Fruit fly (Drosophila melanogaster) whole organism, embryonic: Measurements from ENCODE around the gene CG17819.

Experiments
- Atf6 ChIP-seq: fragments of 200-800 bp; sonication (Bioruptor generic); IDR thresholded peaks from 2 replicates; pipeline ENCODE4 v1.3.6; 2022; ENCODE audit warnings: missing biosample characterization, missing genetic modification characterization
- B-H2 ChIP-seq: fragments of 200-800 bp; sonication (Bioruptor generic); optimal IDR thresholded peaks from 2 replicates; lab custom pipeline; 2018; ENCODE audit warnings: missing biosample characterization, mild to moderate bottlenecking, missing genetic modification characterization
- CG10147 ChIP-seq: fragments of 200-800 bp; sonication (Bioruptor generic); optimal IDR thresholded peaks from 2 replicates; lab custom pipeline; 2019; ENCODE audit warnings: missing biosample characterization, mild to moderate bottlenecking, missing genetic modification characterization, moderate library complexity
- CG10431 ChIP-seq: fragments of 200-800 bp; sonication (Bioruptor generic); optimal IDR thresholded peaks from 3 replicates; lab custom pipeline; 2018; ENCODE audit warnings: missing biosample characterization, mild to moderate bottlenecking, missing genetic modification characterization
- CG11456 ChIP-seq: fragments of 200-800 bp; sonication (Bioruptor generic); IDR thresholded peaks from 3 replicates; pipeline ENCODE4 v1.3.6; 2022; ENCODE audit warnings: missing biosample characterization, missing genetic modification characterization
- CG12219 ChIP-seq: fragments of 200-800 bp; sonication (Bioruptor generic); optimal IDR thresholded peaks from 3 replicates; lab custom pipeline; 2018; ENCODE audit warnings: missing biosample characterization, mild to moderate bottlenecking, missing genetic modification characterization
- CG12744 ChIP-seq: fragments of 200-800 bp; sonication (Bioruptor generic); optimal IDR thresholded peaks from 2 replicates; lab custom pipeline; 2016; ENCODE audit warnings: missing biosample characterization, missing genetic modification characterization
- CG13296 ChIP-seq: fragments of 200-800 bp; sonication (Bioruptor generic); optimal IDR thresholded peaks from 3 replicates; lab custom pipeline; 2018; ENCODE audit warnings: missing biosample characterization, mild to moderate bottlenecking, missing genetic modification characterization
- CG13894 ChIP-seq: fragments of 200-800 bp; sonication (Bioruptor generic); optimal IDR thresholded peaks from 3 replicates; lab custom pipeline; 2018; ENCODE audit warnings: missing biosample characterization, mild to moderate bottlenecking, missing genetic modification characterization, moderate library complexity
- CG14014 ChIP-seq: fragments of 200-800 bp; sonication (Bioruptor generic); IDR thresholded peaks from 2 replicates; pipeline ENCODE4 v1.3.6; 2022; ENCODE audit warnings: missing biosample characterization, missing genetic modification characterization
- CG14050 ChIP-seq: fragments of 200-800 bp; sonication (Bioruptor generic); IDR thresholded peaks from 3 replicates; pipeline ENCODE4 v1.3.6; 2022; ENCODE audit warnings: missing biosample characterization, missing genetic modification characterization
- CG15011 ChIP-seq: fragments of 200-800 bp; sonication (Bioruptor generic); optimal IDR thresholded peaks from 3 replicates; lab custom pipeline; 2018; ENCODE audit warnings: missing biosample characterization, mild to moderate bottlenecking, missing genetic modification characterization
- CG16815 ChIP-seq: fragments of 200-800 bp; sonication (Bioruptor generic); optimal IDR thresholded peaks from 3 replicates; lab custom pipeline; 2017; ENCODE audit warnings: missing biosample characterization, mild to moderate bottlenecking, missing genetic modification characterization
- CG18011 ChIP-seq: fragments of 200-800 bp; sonication (Bioruptor generic); optimal IDR thresholded peaks from 2 replicates; lab custom pipeline; 2017; ENCODE audit warnings: missing biosample characterization, missing genetic modification characterization, mild to moderate bottlenecking, moderate library complexity, missing genotype
- CG31441 ChIP-seq: fragments of 200-800 bp; sonication (Bioruptor generic); IDR thresholded peaks from 2 replicates; pipeline ENCODE4 v1.3.6; 2022; ENCODE audit warnings: missing biosample characterization, missing genetic modification characterization
- CG3407 ChIP-seq: fragments of 200-800 bp; sonication (Bioruptor generic); optimal IDR thresholded peaks from 2 replicates; lab custom pipeline; 2018; ENCODE audit warnings: missing biosample characterization, mild to moderate bottlenecking, missing genetic modification characterization
- CG34224 ChIP-seq: fragments of 200-800 bp; sonication (Bioruptor generic); IDR thresholded peaks from 3 replicates; pipeline ENCODE4 v1.3.6; 2022; ENCODE audit warnings: missing biosample characterization, missing genetic modification characterization; ENCODE audit not compliant: partially characterized antibody
- CG4617 ChIP-seq: fragments of 200-800 bp; sonication (Bioruptor generic); optimal IDR thresholded peaks from 3 replicates; lab custom pipeline; 2016; ENCODE audit warnings: missing biosample characterization, missing genetic modification characterization, borderline replicate concordance
- CG4707 ChIP-seq: fragments of 200-800 bp; sonication (Bioruptor generic); optimal IDR thresholded peaks from 2 replicates; lab custom pipeline; 2018; ENCODE audit warnings: missing biosample characterization, mild to moderate bottlenecking, missing genetic modification characterization, moderate library complexity
- CG7357 ChIP-seq: fragments of 200-800 bp; sonication (Bioruptor generic); IDR thresholded peaks from 3 replicates; pipeline ENCODE4 v1.3.6; 2022; ENCODE audit warnings: missing biosample characterization, missing genetic modification characterization
- CG8089 ChIP-seq: fragments of 200-800 bp; sonication (Bioruptor generic); optimal IDR thresholded peaks from 3 replicates; lab custom pipeline; 2016; ENCODE audit warnings: missing biosample characterization, missing genetic modification characterization
- CG9932 ChIP-seq: fragments of 200-800 bp; sonication (Bioruptor generic); IDR thresholded peaks from 2 replicates; pipeline ENCODE4 v1.3.6; 2022; ENCODE audit warnings: missing biosample characterization, missing genetic modification characterization
- CrebB ChIP-seq: fragments of 200-800 bp; sonication (Bioruptor generic); optimal IDR thresholded peaks from 3 replicates; lab custom pipeline; 2018; ENCODE audit warnings: missing biosample characterization, mild to moderate bottlenecking, missing genetic modification characterization
- D ChIP-seq, 2 experiments: fragments of 200-800 bp in 1 of 2; fragments of >200 bp in 1 of 2; sonication (Bioruptor generic) in 1 of 2; optimal IDR thresholded peaks; 2 replicates in 1 of 2; 3 replicates in 1 of 2; lab custom pipeline; 2017; ENCODE audit warnings: mild to moderate bottlenecking in 1 of 2, missing biosample characterization in 1 of 2, missing genetic modification characterization in 1 of 2, missing genetic modification reagents in 1 of 2
- D19B ChIP-seq: fragments of 200-800 bp; sonication (Bioruptor generic); optimal IDR thresholded peaks from 2 replicates; lab custom pipeline; 2017; ENCODE audit warnings: missing biosample characterization, mild to moderate bottlenecking, missing genetic modification characterization
- Dbx ChIP-seq: fragments of 200-800 bp; sonication (Bioruptor generic); IDR thresholded peaks from 3 replicates; pipeline ENCODE4 v1.3.6; 2022; ENCODE audit warnings: missing biosample characterization, missing genetic modification characterization
- Hr39 ChIP-seq: fragments of >200 bp; optimal IDR thresholded peaks from 2 replicates; lab custom pipeline; 2017
- Max ChIP-seq: fragments of 200-800 bp; sonication (Bioruptor generic); optimal IDR thresholded peaks from 2 replicates; lab custom pipeline; 2016; ENCODE audit warnings: missing biosample characterization, mild to moderate bottlenecking, missing genetic modification characterization
- NC2β ChIP-seq: fragments of 200-800 bp; sonication (Bioruptor generic); optimal IDR thresholded peaks from 2 replicates; lab custom pipeline; 2016; ENCODE audit warnings: missing biosample characterization, missing genetic modification characterization
- Oaz ChIP-seq: fragments of 200-800 bp; sonication (Bioruptor generic); IDR thresholded peaks from 2 replicates; pipeline ENCODE4 v1.3.6; 2022; ENCODE audit warnings: missing biosample characterization, missing genetic modification characterization
- Oli ChIP-seq: fragments of 200-800 bp; sonication (Bioruptor generic); optimal IDR thresholded peaks from 2 replicates; lab custom pipeline; 2018; ENCODE audit warnings: missing biosample characterization, mild to moderate bottlenecking, missing genetic modification characterization, moderate library complexity
- Opbp ChIP-seq: fragments of 200-800 bp; sonication (Bioruptor generic); IDR thresholded peaks from 3 replicates; pipeline ENCODE4 v1.3.6; 2022; ENCODE audit warnings: missing biosample characterization, missing genetic modification characterization; ENCODE audit not compliant: partially characterized antibody
- ac ChIP-seq: fragments of 200-800 bp; sonication (Bioruptor generic); optimal IDR thresholded peaks from 3 replicates; lab custom pipeline; 2017; ENCODE audit warnings: missing biosample characterization, mild to moderate bottlenecking, missing genetic modification characterization
- bab2 ChIP-seq: fragments of 200-800 bp; sonication (Bioruptor generic); optimal IDR thresholded peaks from 2 replicates; lab custom pipeline; 2016; ENCODE audit warnings: missing biosample characterization, missing genetic modification characterization
- bowl ChIP-seq: fragments of 200-800 bp; sonication (Bioruptor generic); IDR thresholded peaks from 2 replicates; pipeline ENCODE4 v1.3.6; 2022; ENCODE audit warnings: missing biosample characterization, missing genetic modification characterization
- caup ChIP-seq: fragments of 200-800 bp; sonication (Bioruptor generic); optimal IDR thresholded peaks from 3 replicates; lab custom pipeline; 2017; ENCODE audit warnings: missing biosample characterization, mild to moderate bottlenecking, missing genetic modification characterization, moderate library complexity; ENCODE audit not compliant: severe bottlenecking
- corto ChIP-seq: fragments of 200-800 bp; sonication (Bioruptor generic); optimal IDR thresholded peaks from 2 replicates; lab custom pipeline; 2016; ENCODE audit warnings: missing biosample characterization, mild to moderate bottlenecking, missing genetic modification characterization, moderate library complexity
- dmrt99B ChIP-seq: fragments of 200-800 bp; sonication (Bioruptor generic); optimal IDR thresholded peaks from 2 replicates; lab custom pipeline; 2018; ENCODE audit warnings: missing biosample characterization, mild to moderate bottlenecking, missing genetic modification characterization, moderate library complexity
- hkb ChIP-seq, 2 experiments: fragments of 200-800 bp in 1 of 2; fragments of >200 bp in 1 of 2; sonication (Bioruptor generic) in 1 of 2; IDR thresholded peaks in 1 of 2; optimal IDR thresholded peaks in 1 of 2; 2 replicates each; pipeline versions ENCODE4 v1.3.6 to Lab custom; 2017 to 2022; ENCODE audit warnings: missing biosample characterization in 1 of 2, missing genetic modification characterization in 1 of 2
- lola ChIP-seq, 3 experiments: fragments of >200 bp in 2 of 3; fragments of 200-800 bp in 1 of 3; sonication (Bioruptor generic) in 1 of 3; optimal IDR thresholded peaks; 2 replicates each; lab custom pipeline; 2017 to 2019; ENCODE audit warnings: missing biosample characterization in 3 of 3, missing genetic modification characterization in 3 of 3, mild to moderate bottlenecking in 1 of 3, moderate library complexity in 1 of 3
- maf-S ChIP-seq: fragments of 200-800 bp; sonication (Bioruptor generic); optimal IDR thresholded peaks from 2 replicates; lab custom pipeline; 2016; ENCODE audit warnings: missing biosample characterization, missing genetic modification characterization
- pfk ChIP-seq: fragments of 200-800 bp; sonication (Bioruptor generic); optimal IDR thresholded peaks from 2 replicates; lab custom pipeline; 2018; ENCODE audit warnings: missing biosample characterization, mild to moderate bottlenecking, missing genetic modification characterization, moderate library complexity
- prd ChIP-seq, 3 experiments: fragments of >200 bp in 2 of 3; fragments of 200-800 bp in 1 of 3; sonication (Bioruptor generic) in 1 of 3; optimal IDR thresholded peaks in 2 of 3; IDR thresholded peaks in 1 of 3; 2 replicates in 2 of 3; 3 replicates in 1 of 3; pipeline versions ENCODE4 v1.3.6 to Lab custom; 2017 to 2022; ENCODE audit warnings: missing biosample characterization in 1 of 3, missing genetic modification characterization in 1 of 3
- repo ChIP-seq: fragments of 200-800 bp; sonication (Bioruptor generic); optimal IDR thresholded peaks from 2 replicates; lab custom pipeline; 2016; ENCODE audit warnings: missing biosample characterization, missing genetic modification characterization
- seq ChIP-seq: fragments of 200-800 bp; sonication (Bioruptor generic); IDR thresholded peaks from 2 replicates; pipeline ENCODE4 v1.3.6; 2022; ENCODE audit warnings: missing biosample characterization, missing genetic modification characterization
- slbo ChIP-seq: fragments of 200-800 bp; sonication (Bioruptor generic); IDR thresholded peaks from 2 replicates; pipeline ENCODE4 v1.3.6; 2022; ENCODE audit warnings: missing biosample characterization, missing genetic modification characterization
- sqz ChIP-seq: fragments of 200-800 bp; sonication (Bioruptor generic); optimal IDR thresholded peaks from 3 replicates; lab custom pipeline; 2018; ENCODE audit warnings: missing biosample characterization, mild to moderate bottlenecking, missing genetic modification characterization

Gene CG17819

DNA sequence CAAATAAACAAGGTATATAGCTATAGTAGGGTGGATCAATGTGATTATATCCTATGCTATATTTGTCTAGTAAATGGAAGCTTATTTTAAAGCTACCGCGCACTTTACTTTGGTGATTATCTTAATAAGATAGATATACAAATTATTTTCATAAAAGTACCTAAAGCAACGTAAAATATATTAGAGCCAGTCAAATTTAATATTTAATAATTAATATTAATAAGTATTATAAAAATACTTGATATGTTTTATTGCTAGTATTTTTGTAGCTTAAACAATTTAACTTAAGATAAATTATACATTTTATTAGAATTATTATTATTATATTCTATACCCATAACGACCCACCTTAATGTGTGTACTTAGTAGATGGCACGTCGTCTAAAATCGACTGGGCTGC lies 45.7 kb downstream of the CG17819 start (continued):
- TF ChIP-seq Oli (tag; lab: Kevin White, UChicago) (peak; percentile 11), CG4617 (GFP tag; lab: Kevin White, UChicago) (no peak), CG11456 (GFP tag; lab: Robert Waterston, UW) (no peak), Oaz (GFP tag; lab: Robert Waterston, UW) (no peak), CG10431 (GFP tag; lab: Kevin White, UChicago) (no peak), caup (GFP tag; lab: Kevin White, UChicago) (peak; percentile 7), CrebB (tag; lab: Kevin White, UChicago) (no peak), hkb (optimal IDR thresholded peaks at IDR 0.05; lab: Kevin White, UChicago) (no peak), hkb (GFP tag; IDR thresholded peaks at IDR 0.05; lab: Robert Waterston, UW) (no peak), CG34224 (GFP tag; lab: Robert Waterston, UW) (no peak), D (optimal IDR thresholded peaks at IDR 0.05; lab: Kevin White, UChicago) (no peak), D (GFP tag; optimal IDR thresholded peaks at IDR 0.05; lab: Kevin White, UChicago) (peak; percentile 31)

DNA sequence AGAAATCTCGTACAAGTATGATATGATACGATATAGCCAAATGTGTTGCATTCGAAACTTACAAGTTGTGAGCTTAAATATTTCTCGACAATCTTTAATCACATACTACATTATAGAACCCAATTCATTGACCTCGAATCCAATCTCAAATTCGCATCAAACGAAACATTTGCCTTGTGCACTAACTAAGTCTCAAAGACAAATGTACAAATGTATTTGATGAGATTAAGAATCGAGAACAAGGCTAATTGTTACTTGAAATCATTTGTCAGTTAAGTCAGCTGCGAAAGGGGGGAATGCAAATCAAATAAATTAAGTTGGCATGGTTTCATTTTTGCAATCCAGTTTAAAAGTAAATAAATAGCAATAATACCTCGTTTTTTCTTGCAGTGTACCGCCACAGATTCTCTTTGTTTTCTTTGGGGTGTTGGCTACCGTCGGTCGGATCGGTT lies 46.8 kb downstream of the CG17819 start:
- no peak for TF ChIP-seq CG7357 (GFP tag; lab: Robert Waterston, UW)
- TF ChIP-seq CG18011 (GFP tag; lab: Kevin White, UChicago), result no peak
- TF ChIP-seq maf-S (GFP tag; lab: Kevin White, UChicago), result no peak
- TF ChIP-seq CG4707 (GFP tag; lab: Kevin White, UChicago), result no peak
- no peak for TF ChIP-seq D19B (GFP tag; lab: Kevin White, UChicago)
- TF ChIP-seq repo (GFP tag; lab: Kevin White, UChicago), result no peak
- no peak for TF ChIP-seq prd (optimal IDR thresholded peaks at IDR 0.05; lab: Kevin White, UChicago)
- no peak; the same call in 2 of the 3 replicates for TF ChIP-seq prd (GFP tag; IDR thresholded peaks at IDR 0.05; lab: Robert Waterston, UW)
- no peak for TF ChIP-seq CG12744 (GFP tag; lab: Kevin White, UChicago)
- TF ChIP-seq CG14014 (GFP tag; lab: Robert Waterston, UW), result no peak
- no peak for TF ChIP-seq CG13894 (tag; lab: Kevin White, UChicago)
- no peak for TF ChIP-seq Hr39 (lab: Kevin White, UChicago)
- TF ChIP-seq NC2β (GFP tag; lab: Kevin White, UChicago), result no peak
- TF ChIP-seq Dbx, result no peak
- no peak for TF ChIP-seq slbo
- peak; percentile 0 for TF ChIP-seq CG8089 (GFP tag; lab: Kevin White, UChicago)
- no peak for TF ChIP-seq CG3407 (GFP tag; lab: Kevin White, UChicago)
- peak in 1 of 3 experiments; percentile 28 for TF ChIP-seq lola (GFP tag; optimal IDR thresholded peaks at IDR 0.05; lab: Kevin White, UChicago)
- TF ChIP-seq bab2, result no peak
- TF ChIP-seq Opbp (GFP tag; lab: Robert Waterston, UW), result no peak
- no peak for TF ChIP-seq B-H2 (GFP tag; lab: Kevin White, UChicago)
- TF ChIP-seq corto (GFP tag; lab: Kevin White, UChicago), result no peak
- TF ChIP-seq ac (GFP tag; lab: Kevin White, UChicago), result no peak
- no peak for TF ChIP-seq bowl
- TF ChIP-seq CG15011, result no peak
- TF ChIP-seq sqz (GFP tag; lab: Kevin White, UChicago), result no peak
- TF ChIP-seq Atf6 (GFP tag; lab: Robert Waterston, UW), result no peak
- TF ChIP-seq CG12219, result no peak
- no peak for TF ChIP-seq CG16815
- no peak for TF ChIP-seq CG9932 (GFP tag; lab: Robert Waterston, UW)
- peak; percentile 59 for TF ChIP-seq dmrt99B (tag; lab: Kevin White, UChicago)
- no peak for TF ChIP-seq seq (GFP tag; lab: Robert Waterston, UW)
- TF ChIP-seq CG13296 (GFP tag; lab: Kevin White, UChicago), result no peak
- TF ChIP-seq pfk (GFP tag; lab: Kevin White, UChicago), result no peak
- TF ChIP-seq hkb (optimal IDR thresholded peaks at IDR 0.05; lab: Kevin White, UChicago), result no peak
- peak; percentile 42; the same call in 1 of the 2 replicates for TF ChIP-seq hkb (GFP tag; IDR thresholded peaks at IDR 0.05; lab: Robert Waterston, UW)
- TF ChIP-seq CG10147 (GFP tag; lab: Kevin White, UChicago), result no peak
- no peak for TF ChIP-seq Max (GFP tag; lab: Kevin White, UChicago)
- TF ChIP-seq CG14050, result no peak
- peak; percentile 56; the same call in 1 of the 2 replicates for TF ChIP-seq CG31441 (GFP tag; lab: Robert Waterston, UW)
